Worm (Caenorhabditis elegans): ENCODE measurements around the gene F41C3.1.
A peak's percentile ranks its signal among the peaks of the same experiment; 100 is the strongest.

F41C3.1 gene

ce11 chrII:4729733-4730132 is 22.4 kb upstream of the F41C3.1 start, which contains the start of gene F41C3.7:
TSS of gene F41C3.7 (plus strand) at chrII:4730033.
- TF ChIP-seq crh-2 (tag; optimal IDR thresholded peaks at IDR 0.05) (no peak), egl-27 (tag; optimal IDR thresholded peaks at IDR 0.05) (no peak), sma-9 (GFP tag; optimal IDR thresholded peaks at IDR 0.05) (no peak), sma-9 (tag; optimal IDR thresholded peaks at IDR 0.05) (no peak), dmd-4 (tag; optimal IDR thresholded peaks at IDR 0.05) (no peak), F13H6.1 (tag; optimal IDR thresholded peaks at IDR 0.05) (no peak), zag-1 (tag; optimal IDR thresholded peaks at IDR 0.05) (no peak), unc-39 (tag; optimal IDR thresholded peaks at IDR 0.05) (no peak), ceh-16 (tag; optimal IDR thresholded peaks at IDR 0.05) (no peak), mbf-1 (tag; optimal IDR thresholded peaks at IDR 0.05) (no peak), sma-3 (GFP tag; optimal IDR thresholded peaks at IDR 0.05) (no peak), unc-55 (GFP tag; optimal IDR thresholded peaks at IDR 0.05) (no peak), lin-39 (tag; optimal IDR thresholded peaks at IDR 0.05) (no peak), elt-3 (tag; optimal IDR thresholded peaks at IDR 0.05) (no peak), nhr-21 (tag; optimal IDR thresholded peaks at IDR 0.05) (no peak), ama-1 (optimal IDR thresholded peaks at IDR 0.05) (no peak), peb-1 (tag; optimal IDR thresholded peaks at IDR 0.05) (no peak), Y55F3AM.14 (GFP tag; optimal IDR thresholded peaks at IDR 0.05) (no peak)

ce11 chrII:4733848-4734247 is 18.3 kb upstream of the F41C3.1 start, which contains the start of gene F41C3.11:
TSS of gene F41C3.11 (minus strand) at chrII:4733948.
- TF ChIP-seq egl-27 (tag; optimal IDR thresholded peaks at IDR 0.05) (no peak), F13H6.1 (tag; optimal IDR thresholded peaks at IDR 0.05) (no peak), unc-55 (GFP tag; optimal IDR thresholded peaks at IDR 0.05) (no peak), alr-1 (tag; optimal IDR thresholded peaks at IDR 0.05) (no peak), crh-2 (tag; optimal IDR thresholded peaks at IDR 0.05) (no peak), nhr-10 (tag; optimal IDR thresholded peaks at IDR 0.05) (no peak), ztf-1 (GFP tag; conservative IDR thresholded peaks at IDR 0.05) (no peak), nhr-129 (tag; optimal IDR thresholded peaks at IDR 0.05) (no peak)

DNA sequence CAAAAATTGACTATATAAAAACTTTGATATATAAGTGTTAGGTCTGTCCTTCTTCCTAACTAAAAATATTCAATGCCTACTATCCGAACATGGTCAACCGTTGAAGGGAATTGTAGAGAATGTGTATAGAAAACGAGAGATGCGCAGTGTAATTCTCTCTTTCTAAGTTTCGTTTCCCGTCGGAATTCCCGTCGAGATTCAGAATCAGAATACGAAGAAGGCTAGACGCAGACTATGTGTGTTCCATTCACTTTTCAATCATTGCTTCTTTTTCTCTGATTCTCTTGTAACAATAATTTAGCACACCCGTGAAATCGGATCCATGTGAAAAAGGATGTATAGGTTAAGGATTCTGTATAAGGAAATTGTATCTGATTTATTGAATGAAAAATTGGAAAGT is 17.6 kb upstream of the F41C3.1 start:
- TF ChIP-seq nhr-6 (tag; optimal IDR thresholded peaks at IDR 0.05): no peak
- peak; percentile 93 for TF ChIP-seq blmp-1 (tag; optimal IDR thresholded peaks at IDR 0.05; ENCODE audit: insufficient read depth)
- no peak for TF ChIP-seq mdl-1 (tag; optimal IDR thresholded peaks at IDR 0.05)
- TF ChIP-seq nhr-25 (tag; optimal IDR thresholded peaks at IDR 0.05): peak; percentile 10

DNA sequence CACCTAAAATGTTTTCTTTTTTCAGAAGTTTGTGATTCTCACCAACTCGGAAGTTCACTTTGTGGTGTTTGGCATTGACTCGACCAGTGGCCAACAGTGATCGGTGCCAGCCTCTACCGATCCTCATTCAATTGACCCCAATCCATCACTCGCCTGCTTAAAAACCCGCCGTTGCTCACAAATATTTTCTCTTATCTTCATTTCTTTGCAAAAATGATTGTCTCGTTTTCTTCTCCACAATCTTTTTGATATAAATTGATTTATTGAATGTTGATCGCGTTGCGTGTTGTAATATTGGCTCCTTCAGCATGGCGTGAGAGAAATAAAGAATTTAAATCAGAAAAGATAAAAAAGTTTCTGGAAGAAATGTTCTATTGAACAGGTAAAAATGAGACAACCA is 15.5 kb upstream of the F41C3.1 start:
- no peak for TF ChIP-seq alr-1 (tag; optimal IDR thresholded peaks at IDR 0.05)
- TF ChIP-seq lsy-2 (tag; optimal IDR thresholded peaks at IDR 0.05): peak in 1 of 2 experiments; percentile 33
- peak; percentile 30 for TF ChIP-seq mab-5 (tag; optimal IDR thresholded peaks at IDR 0.05)
- peak; percentile 45 for TF ChIP-seq sma-9 (GFP tag; optimal IDR thresholded peaks at IDR 0.05)
- TF ChIP-seq sma-9 (tag; optimal IDR thresholded peaks at IDR 0.05): no peak
- no peak for TF ChIP-seq nhr-237 (tag; optimal IDR thresholded peaks at IDR 0.05)
- TF ChIP-seq F13H6.1 (tag; optimal IDR thresholded peaks at IDR 0.05): peak; percentile 28
- TF ChIP-seq C34F6.9 (tag; optimal IDR thresholded peaks at IDR 0.05): peak; percentile 26

ce11 chrII:4737348-4737747 is 14.8 kb upstream of the F41C3.1 start, which contains the start of gene ctsa-1.1:
TSS of gene ctsa-1.1 (plus strand) at chrII:4737648.
- TF ChIP-seq elt-3 (tag; optimal IDR thresholded peaks at IDR 0.05): no peak
- no peak for TF ChIP-seq unc-55 (GFP tag; optimal IDR thresholded peaks at IDR 0.05)
- no peak for TF ChIP-seq ceh-16 (tag; optimal IDR thresholded peaks at IDR 0.05)
- TF ChIP-seq ztf-11 (tag; optimal IDR thresholded peaks at IDR 0.05): no peak
- TF ChIP-seq nhr-129 (tag; optimal IDR thresholded peaks at IDR 0.05): no peak
- TF ChIP-seq nhr-6 (tag; optimal IDR thresholded peaks at IDR 0.05): no peak
- TF ChIP-seq mab-5 (tag; optimal IDR thresholded peaks at IDR 0.05): no peak
- no peak for TF ChIP-seq aly-2 (tag; optimal IDR thresholded peaks at IDR 0.05)
- no peak for TF ChIP-seq sma-9 (GFP tag; optimal IDR thresholded peaks at IDR 0.05)
- no peak for TF ChIP-seq sma-9 (tag; optimal IDR thresholded peaks at IDR 0.05)
- TF ChIP-seq nhr-10 (tag; optimal IDR thresholded peaks at IDR 0.05): no peak
- TF ChIP-seq lin-13 (GFP tag; optimal IDR thresholded peaks at IDR 0.05): no peak
- TF ChIP-seq F13H6.1 (tag; optimal IDR thresholded peaks at IDR 0.05): no peak
- no peak for TF ChIP-seq nhr-21 (tag; optimal IDR thresholded peaks at IDR 0.05)
- no peak for TF ChIP-seq skn-1 (tag; optimal IDR thresholded peaks at IDR 0.05)
- TF ChIP-seq ztf-1 (GFP tag; conservative IDR thresholded peaks at IDR 0.05): no peak
